Worm (Caenorhabditis elegans) whole organism, mixed stage, embryonic: ENCODE results near the gene R12H7.4.

Source experiments
- M03D4.4 ChIP-seq: sonication (generic microtip); optimal IDR thresholded peaks from 2 replicates; lab custom pipeline; 2017; ENCODE audit warnings: mild to moderate bottlenecking, missing genetic modification characterization, missing compliant biosample characterization
- bed-3 ChIP-seq: fragments of 200-800 bp; sonication (Bioruptor generic); optimal IDR thresholded peaks from 3 replicates; lab custom pipeline; 2018; ENCODE audit warnings: mild to moderate bottlenecking, missing genetic modification characterization, moderate library complexity, missing compliant biosample characterization
- blmp-1 ChIP-seq: fragments of 150-350 bp; optimal IDR thresholded peaks from 2 replicates; lab custom pipeline; 2014; ENCODE audit warnings: missing biosample characterization, missing genetic modification characterization
- ceh-83 ChIP-seq: fragments of 200-800 bp; sonication (Bioruptor generic); optimal IDR thresholded peaks from 2 replicates; lab custom pipeline; 2018; ENCODE audit warnings: mild to moderate bottlenecking, missing genetic modification characterization, missing compliant biosample characterization
- ces-1 ChIP-seq: fragments of 150-350 bp; optimal IDR thresholded peaks from 2 replicates; lab custom pipeline; 2014; ENCODE audit warnings: missing biosample characterization, missing genetic modification reagents, missing genetic modification characterization
- cnd-1 ChIP-seq: fragments of 200-800 bp; sonication (Bioruptor generic); optimal IDR thresholded peaks from 2 replicates; lab custom pipeline; 2018; ENCODE audit warnings: mild to moderate bottlenecking, missing genetic modification characterization, missing compliant biosample characterization
- drap-1 ChIP-seq: fragments of 200-800 bp; sonication (Bioruptor generic); optimal IDR thresholded peaks from 3 replicates; lab custom pipeline; 2018; ENCODE audit warnings: mild to moderate bottlenecking, missing genetic modification characterization, missing compliant biosample characterization
- elt-1 ChIP-seq: sonication (generic microtip); optimal IDR thresholded peaks from 2 replicates; lab custom pipeline; 2017; ENCODE audit warnings: missing genetic modification characterization, mild to moderate bottlenecking, missing compliant biosample characterization, antibody characterized with exemption, moderate library complexity, borderline replicate concordance; ENCODE audit not compliant: insufficient read depth
- elt-3 ChIP-seq: fragments of 150-350 bp; optimal IDR thresholded peaks from 2 replicates; lab custom pipeline; 2014; ENCODE audit warnings: missing biosample characterization, missing genetic modification characterization
- flh-1 ChIP-seq: fragments of 200-800 bp; sonication (Bioruptor generic); optimal IDR thresholded peaks from 2 replicates; lab custom pipeline; 2018; ENCODE audit warnings: mild to moderate bottlenecking, missing genetic modification characterization, moderate library complexity, missing compliant biosample characterization
- ham-2 ChIP-seq: fragments of 200-800 bp; sonication (Bioruptor generic); optimal IDR thresholded peaks from 2 replicates; lab custom pipeline; 2018; ENCODE audit warnings: mild to moderate bottlenecking, missing genetic modification characterization, missing compliant biosample characterization
- hlh-1 ChIP-seq: fragments of 150-350 bp; optimal IDR thresholded peaks from 2 replicates; lab custom pipeline; 2014; ENCODE audit warnings: missing biosample characterization, missing genetic modification reagents, missing genetic modification characterization
- lin-13 ChIP-seq: fragments of 150-350 bp; optimal IDR thresholded peaks from 2 replicates; lab custom pipeline; 2014; ENCODE audit warnings: missing biosample characterization, missing genetic modification characterization
- lin-32 ChIP-seq: fragments of 200-800 bp; sonication (Bioruptor generic); optimal IDR thresholded peaks from 2 replicates; lab custom pipeline; 2018; ENCODE audit warnings: mild to moderate bottlenecking, missing genetic modification characterization, missing compliant biosample characterization
- lsy-2 ChIP-seq: fragments of 150-350 bp; optimal IDR thresholded peaks from 2 replicates; lab custom pipeline; 2014; ENCODE audit warnings: missing biosample characterization, missing genetic modification characterization
- mep-1 ChIP-seq: fragments of 150-350 bp; optimal IDR thresholded peaks from 2 replicates; lab custom pipeline; 2017; ENCODE audit warnings: missing biosample characterization, missing genetic modification reagents, missing genetic modification characterization, inconsistent platforms
- nhr-2 ChIP-seq: fragments of 150-350 bp; optimal IDR thresholded peaks from 2 replicates; lab custom pipeline; 2014; ENCODE audit warnings: missing biosample characterization, missing genetic modification characterization
- nhr-237 ChIP-seq: fragments of 150-350 bp; optimal IDR thresholded peaks from 2 replicates; lab custom pipeline; 2014; ENCODE audit warnings: missing biosample characterization, missing genetic modification characterization
- nhr-28 ChIP-seq: fragments of 150-350 bp; optimal IDR thresholded peaks from 2 replicates; lab custom pipeline; 2014; ENCODE audit warnings: missing biosample characterization, missing genetic modification characterization
- nhr-76 ChIP-seq: sonication (generic microtip); optimal IDR thresholded peaks from 2 replicates; lab custom pipeline; 2017; ENCODE audit warnings: missing biosample characterization, missing genetic modification characterization
- pha-4 ChIP-seq: fragments of 150-350 bp; optimal IDR thresholded peaks from 2 replicates; lab custom pipeline; 2018; ENCODE audit warnings: missing biosample characterization, missing genetic modification reagents, missing genetic modification characterization
- snpc-4 ChIP-seq: fragments of 150-350 bp; optimal IDR thresholded peaks from 2 replicates; lab custom pipeline; 2014; ENCODE audit warnings: missing biosample characterization, missing genetic modification characterization
- tbx-8 ChIP-seq: fragments of 200-800 bp; sonication (Bioruptor generic); optimal IDR thresholded peaks from 2 replicates; lab custom pipeline; 2018; ENCODE audit warnings: mild to moderate bottlenecking, missing genetic modification characterization, moderate library complexity, missing compliant biosample characterization
- unc-120 ChIP-seq: sonication (generic microtip); optimal IDR thresholded peaks from 2 replicates; lab custom pipeline; 2017; ENCODE audit warnings: missing genetic modification characterization, missing compliant biosample characterization; ENCODE audit not compliant: poor library complexity, severe bottlenecking
- unc-39 ChIP-seq: fragments of 150-350 bp; optimal IDR thresholded peaks from 2 replicates; lab custom pipeline; 2014; ENCODE audit warnings: missing biosample characterization, missing genetic modification characterization
- zip-8 ChIP-seq: fragments of 150-350 bp; optimal IDR thresholded peaks from 2 replicates; lab custom pipeline; 2014; ENCODE audit warnings: missing biosample characterization, missing genetic modification characterization
- ztf-11 ChIP-seq: fragments of 150-350 bp; optimal IDR thresholded peaks from 2 replicates; lab custom pipeline; 2014; ENCODE audit warnings: missing biosample characterization, missing genetic modification characterization

R12H7.4 gene

ce11 chrX:13245090-13245489, 28.2 kb downstream of the R12H7.4 start, which contains the start of gene hpl-1:
hpl-1 (plus strand) TSS chrX:13245390.
- TF ChIP-seq tbx-8 (no peak), elt-1 (tag; lab: Kevin White, UChicago) (no peak), drap-1 (GFP tag; lab: Kevin White, UChicago) (no peak), snpc-4 (tag; lab: Kevin White, UChicago) (no peak), bed-3 (GFP tag; lab: Kevin White, UChicago) (no peak), ceh-83 (GFP tag; lab: Kevin White, UChicago) (no peak), nhr-2 (tag; lab: Kevin White, UChicago) (no peak), unc-120 (tag; lab: Kevin White, UChicago) (no peak), lin-32 (no peak), nhr-28 (tag; lab: Kevin White, UChicago) (no peak), pha-4 (tag; lab: Kevin White, UChicago) (no peak), flh-1 (GFP tag; lab: Kevin White, UChicago) (no peak), zip-8 (no peak), ztf-11 (tag; lab: Kevin White, UChicago) (no peak), lin-13 (tag; lab: Kevin White, UChicago) (no peak), lsy-2 (tag; lab: Kevin White, UChicago) (no peak)

ce11 chrX:13246668-13247358, 29.9 kb downstream of the R12H7.4 start:
- TF ChIP-seq ces-1 = peak; percentile 99
- TF ChIP-seq zip-8 = no peak

- TF ChIP-seq blmp-1 (tag; lab: Kevin White, UChicago) = no peak
- TF ChIP-seq pha-4 (tag; lab: Kevin White, UChicago) = no peak
- no peak for TF ChIP-seq mep-1 (tag; lab: Kevin White, UChicago)
- no peak for TF ChIP-seq elt-1 (tag; lab: Kevin White, UChicago)
These were observed 30.7 kb downstream of the R12H7.4 start for ce11 chrX:13247614-13248013.

ce11 chrX:13248265-13248664, 31.4 kb downstream of the R12H7.4 start, which contains the start of gene K08H2.7:
K08H2.7 (minus strand) TSS chrX:13248437.
- TF ChIP-seq elt-1 (tag; lab: Kevin White, UChicago) = peak; percentile 38
- no peak for TF ChIP-seq nhr-237 (tag; lab: Kevin White, UChicago)
- TF ChIP-seq elt-3 (tag; lab: Kevin White, UChicago) = no peak
- no peak for TF ChIP-seq ham-2 (GFP tag; lab: Kevin White, UChicago)

ce11 chrX:13249102-13249501, 32.2 kb downstream of the R12H7.4 start:
- no peak for TF ChIP-seq ceh-83 (GFP tag; lab: Kevin White, UChicago)
- no peak for TF ChIP-seq unc-39 (tag; lab: Kevin White, UChicago)
- TF ChIP-seq cnd-1 (tag; lab: Kevin White, UChicago) = no peak
- TF ChIP-seq nhr-76 (tag; lab: Kevin White, UChicago) = no peak
- TF ChIP-seq snpc-4 (tag; lab: Kevin White, UChicago) = no peak
- no peak for TF ChIP-seq M03D4.4
- no peak for TF ChIP-seq drap-1 (GFP tag; lab: Kevin White, UChicago)
- TF ChIP-seq flh-1 (GFP tag; lab: Kevin White, UChicago) = no peak
- no peak for TF ChIP-seq lin-32
- TF ChIP-seq ham-2 (GFP tag; lab: Kevin White, UChicago) = no peak
- TF ChIP-seq blmp-1 (tag; lab: Kevin White, UChicago) = no peak
- TF ChIP-seq nhr-237 (tag; lab: Kevin White, UChicago) = no peak
- TF ChIP-seq, all 35 proteins: peak for 0

ce11 chrX:13250163-13250562, 33.3 kb downstream of the R12H7.4 start:
- TF ChIP-seq lsy-2 (tag; lab: Kevin White, UChicago) (no peak), blmp-1 (tag; lab: Kevin White, UChicago) (no peak), drap-1 (GFP tag; lab: Kevin White, UChicago) (no peak), unc-39 (tag; lab: Kevin White, UChicago) (no peak), hlh-1 (tag; lab: Kevin White, UChicago) (no peak), ces-1 (no peak), ham-2 (GFP tag; lab: Kevin White, UChicago) (no peak), M03D4.4 (no peak), snpc-4 (tag; lab: Kevin White, UChicago) (no peak), mep-1 (tag; lab: Kevin White, UChicago) (no peak), cnd-1 (tag; lab: Kevin White, UChicago) (no peak)
